Fruit fly (Drosophila melanogaster): Measurements from ENCODE around the gene Ctr1C.

Gene Ctr1C

DNA sequence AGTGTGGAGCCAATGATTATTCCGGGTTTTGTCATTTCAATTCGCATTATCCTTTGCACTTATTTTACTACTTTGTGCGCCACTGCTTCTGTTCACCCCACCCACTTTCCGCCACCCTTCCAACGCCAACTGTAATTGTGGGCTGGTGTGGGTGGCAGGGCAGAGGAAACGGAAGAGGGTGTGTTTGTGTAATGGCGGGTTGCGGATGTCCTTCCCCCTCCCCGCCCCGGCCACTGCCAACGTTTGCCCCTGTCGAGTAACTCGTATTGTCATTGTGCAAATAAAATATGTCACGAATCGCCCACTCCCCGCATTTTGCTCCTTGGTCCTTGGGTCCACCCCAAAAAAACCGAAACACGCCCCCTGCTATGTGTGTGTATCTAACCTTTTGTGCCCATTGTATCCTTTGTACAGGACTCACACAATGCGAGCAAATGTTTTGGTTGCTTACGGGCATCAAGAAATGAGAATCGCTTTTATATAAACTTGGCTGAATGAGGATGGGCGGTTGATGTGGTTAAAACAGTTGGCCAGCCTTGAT, 30.2 kb downstream of the Ctr1C start (continued):
- TF ChIP-seq Stat92E (GFP tag; optimal IDR thresholded peaks at IDR 0.05): no peak
- no peak for TF ChIP-seq CG6791 (GFP tag; IDR thresholded peaks at IDR 0.05; ENCODE audit: partially characterized antibody)
- TF ChIP-seq Pdp1 (GFP tag; optimal IDR thresholded peaks at IDR 0.05): no peak
- no peak for TF ChIP-seq Elba2 (GFP tag; optimal IDR thresholded peaks at IDR 0.05)
- TF ChIP-seq sr (GFP tag; IDR thresholded peaks at IDR 0.05): no peak
- no peak for TF ChIP-seq CG31388 (GFP tag; optimal IDR thresholded peaks at IDR 0.05)
- TF ChIP-seq CG13287 (GFP tag; IDR thresholded peaks at IDR 0.05; ENCODE audit: partially characterized antibody): no peak
- TF ChIP-seq Hmr (GFP tag; optimal IDR thresholded peaks at IDR 0.05): peak; percentile 13
- TF ChIP-seq exex (tag; optimal IDR thresholded peaks at IDR 0.05): no peak
- no peak for TF ChIP-seq CG14050 (GFP tag; IDR thresholded peaks at IDR 0.05)
- no peak for TF ChIP-seq CG34224 (GFP tag; IDR thresholded peaks at IDR 0.05; ENCODE audit: partially characterized antibody)
- TF ChIP-seq CG15514 (GFP tag; optimal IDR thresholded peaks at IDR 0.05): no peak
- TF ChIP-seq CG11695 (GFP tag; IDR thresholded peaks at IDR 0.05): no peak
- no peak for TF ChIP-seq ara (GFP tag; IDR thresholded peaks at IDR 0.05)
- TF ChIP-seq Ravus (GFP tag; IDR thresholded peaks at IDR 0.05): no peak
- TF ChIP-seq CG5245 (GFP tag; optimal IDR thresholded peaks at IDR 0.05): no peak
- peak in 1 of 2 experiments; percentile 3 for TF ChIP-seq bsh (GFP tag; optimal IDR thresholded peaks at IDR 0.05)
- TF ChIP-seq CG2120 (GFP tag; optimal IDR thresholded peaks at IDR 0.05): no peak
- TF ChIP-seq CrebB (tag; optimal IDR thresholded peaks at IDR 0.05): peak; percentile 7
- TF ChIP-seq Mrtf (GFP tag; IDR thresholded peaks at IDR 0.05): no peak
- TF ChIP-seq Six4 (GFP tag; optimal IDR thresholded peaks at IDR 0.05): no peak
- TF ChIP-seq CG3163 (GFP tag; optimal IDR thresholded peaks at IDR 0.05): no peak
- no peak for TF ChIP-seq CG11696 (GFP tag; IDR thresholded peaks at IDR 0.05)
- no peak for TF ChIP-seq dm (GFP tag; optimal IDR thresholded peaks at IDR 0.05)
- TF ChIP-seq mld (GFP tag; IDR thresholded peaks at IDR 0.05; ENCODE audit: partially characterized antibody): no peak
- no peak for TF ChIP-seq dpn (GFP tag; optimal IDR thresholded peaks at IDR 0.05)
- TF ChIP-seq Dek (tag; optimal IDR thresholded peaks at IDR 0.05): no peak
- TF ChIP-seq CG7963 (GFP tag; IDR thresholded peaks at IDR 0.05; ENCODE audit: partially characterized antibody): no peak
- TF ChIP-seq Myb (GFP tag; optimal IDR thresholded peaks at IDR 0.05): no peak
- no peak for TF ChIP-seq CG6272 (GFP tag; IDR thresholded peaks at IDR 0.05)
- TF ChIP-seq vfl (GFP tag; optimal IDR thresholded peaks at IDR 0.05): no peak
- TF ChIP-seq yki (optimal IDR thresholded peaks at IDR 0.05): no peak
- TF ChIP-seq lola (GFP tag; optimal IDR thresholded peaks at IDR 0.05): no peak
- no peak for TF ChIP-seq Fer3 (tag; optimal IDR thresholded peaks at IDR 0.05)
- TF ChIP-seq Spps (tag; optimal IDR thresholded peaks at IDR 0.05): no peak
- no peak for TF ChIP-seq CG15011 (GFP tag; optimal IDR thresholded peaks at IDR 0.05)
- no peak for TF ChIP-seq nerfin-2 (GFP tag; IDR thresholded peaks at IDR 0.05; ENCODE audit: partially characterized antibody)
- TF ChIP-seq vnd (GFP tag; IDR thresholded peaks at IDR 0.05; ENCODE audit: partially characterized antibody): no peak
- TF ChIP-seq ase (GFP tag; IDR thresholded peaks at IDR 0.05): 0 out of 3 replicates have a peak, but pooled peaks have one; percentile 23
- TF ChIP-seq CG9817 (tag; optimal IDR thresholded peaks at IDR 0.05): no peak
- no peak for TF ChIP-seq CG6689 (GFP tag; IDR thresholded peaks at IDR 0.05)
- TF ChIP-seq ATbp (GFP tag; optimal IDR thresholded peaks at IDR 0.05): peak; percentile 11
- no peak for TF ChIP-seq pho (GFP tag; optimal IDR thresholded peaks at IDR 0.05)
- TF ChIP-seq D (optimal IDR thresholded peaks at IDR 0.05): peak; percentile 66
- TF ChIP-seq D (GFP tag; optimal IDR thresholded peaks at IDR 0.05): peak; percentile 58
- TF ChIP-seq HLHmδ (GFP tag; optimal IDR thresholded peaks at IDR 0.05): peak; percentile 65
- peak; percentile 41; the same call in 1 of the 2 replicates for TF ChIP-seq CG32767 (GFP tag; IDR thresholded peaks at IDR 0.05)
- no peak for TF ChIP-seq fd102C (GFP tag; optimal IDR thresholded peaks at IDR 0.05)
- TF ChIP-seq Asciz (GFP tag; optimal IDR thresholded peaks at IDR 0.05): no peak
- TF ChIP-seq Awh (GFP tag; IDR thresholded peaks at IDR 0.05): no peak

All from whole organism, embryonic.